Fruit fly (Drosophila melanogaster) whole organism, embryonic: Measurements from ENCODE around the gene HemK2.

Experiments used
- Asciz ChIP-seq: fragments of 200-800 bp; sonication (Bioruptor generic); optimal IDR thresholded peaks from 2 replicates; lab custom pipeline; 2017; ENCODE audit warnings: missing biosample characterization, mild to moderate bottlenecking, missing genetic modification characterization, missing genetic modification reagents
- Atf6 ChIP-seq: fragments of 200-800 bp; sonication (Bioruptor generic); IDR thresholded peaks from 2 replicates; pipeline ENCODE4 v1.3.6; 2022; ENCODE audit warnings: missing biosample characterization, missing genetic modification characterization
- B-H2 ChIP-seq: fragments of 200-800 bp; sonication (Bioruptor generic); optimal IDR thresholded peaks from 2 replicates; lab custom pipeline; 2018; ENCODE audit warnings: missing biosample characterization, mild to moderate bottlenecking, missing genetic modification characterization
- BEAF-32 ChIP-seq: fragments of 200-800 bp; sonication (Bioruptor generic); optimal IDR thresholded peaks from 3 replicates; lab custom pipeline; 2017; ENCODE audit warnings: missing biosample characterization, missing genetic modification characterization, mild to moderate bottlenecking, moderate library complexity, missing genetic modification reagents
- C15 ChIP-seq: fragments of 200-800 bp; sonication (Bioruptor generic); IDR thresholded peaks from 3 replicates; pipeline ENCODE4 v1.3.6; 2022; ENCODE audit warnings: missing biosample characterization, missing genetic modification characterization
- CG10209 ChIP-seq: fragments of 200-800 bp; sonication (Bioruptor generic); optimal IDR thresholded peaks from 3 replicates; lab custom pipeline; 2017; ENCODE audit warnings: missing biosample characterization, mild to moderate bottlenecking, missing genetic modification characterization, missing genetic modification reagents
- CG1024 ChIP-seq: fragments of 200-800 bp; sonication (Bioruptor generic); IDR thresholded peaks from 2 replicates; pipeline ENCODE4 v1.3.6; 2022; ENCODE audit warnings: missing biosample characterization, missing genetic modification characterization
- CG12659 ChIP-seq: fragments of 200-800 bp; sonication (Bioruptor generic); optimal IDR thresholded peaks from 3 replicates; lab custom pipeline; 2017; ENCODE audit warnings: mild to moderate bottlenecking, missing biosample characterization, missing genetic modification reagents, missing genetic modification characterization
- CG12744 ChIP-seq: fragments of 200-800 bp; sonication (Bioruptor generic); optimal IDR thresholded peaks from 2 replicates; lab custom pipeline; 2016; ENCODE audit warnings: missing biosample characterization, missing genetic modification characterization
- CG15696 ChIP-seq: fragments of 200-800 bp; sonication (Bioruptor generic); optimal IDR thresholded peaks from 2 replicates; lab custom pipeline; 2019; ENCODE audit warnings: missing biosample characterization, mild to moderate bottlenecking, missing genetic modification characterization, moderate library complexity
- CG1603 ChIP-seq: fragments of 200-800 bp; sonication (Bioruptor generic); optimal IDR thresholded peaks from 2 replicates; lab custom pipeline; 2019; ENCODE audit warnings: missing biosample characterization, mild to moderate bottlenecking, missing genetic modification characterization, moderate library complexity
- CG17829 ChIP-seq: fragments of 200-800 bp; optimal IDR thresholded peaks from 2 replicates; lab custom pipeline; 2019; ENCODE audit warnings: missing biosample characterization, mild to moderate bottlenecking, missing genetic modification characterization, moderate library complexity
- CG2116 ChIP-seq: fragments of 200-800 bp; sonication (Bioruptor generic); optimal IDR thresholded peaks from 3 replicates; lab custom pipeline; 2018; ENCODE audit warnings: missing biosample characterization, mild to moderate bottlenecking, missing genetic modification characterization
- CG3726 ChIP-seq: fragments of 200-800 bp; sonication (Bioruptor generic); IDR thresholded peaks from 3 replicates; pipeline ENCODE4, ENCODE4 v1.3.6; 2022; ENCODE audit warnings: missing biosample characterization, missing genetic modification characterization
- CG3995 ChIP-seq: fragments of 200-800 bp; sonication (Bioruptor generic); optimal IDR thresholded peaks from 3 replicates; lab custom pipeline; 2016; ENCODE audit warnings: missing biosample characterization, missing genetic modification characterization
- CG4328 ChIP-seq: fragments of 200-800 bp; sonication (Bioruptor generic); optimal IDR thresholded peaks from 3 replicates; lab custom pipeline; 2017; ENCODE audit warnings: missing biosample characterization, missing genetic modification reagents, missing genetic modification characterization
- CG4424 ChIP-seq: fragments of 200-800 bp; sonication (Bioruptor generic); optimal IDR thresholded peaks from 3 replicates; lab custom pipeline; 2016; ENCODE audit warnings: missing biosample characterization, missing genetic modification characterization
- CG8924 ChIP-seq: fragments of 200-800 bp; optimal IDR thresholded peaks from 3 replicates; lab custom pipeline; 2019; ENCODE audit warnings: missing biosample characterization, mild to moderate bottlenecking, missing genetic modification characterization, moderate library complexity
- CG9797 ChIP-seq: fragments of 200-800 bp; sonication (Bioruptor generic); optimal IDR thresholded peaks from 3 replicates; lab custom pipeline; 2018; ENCODE audit warnings: missing biosample characterization, mild to moderate bottlenecking, missing genetic modification characterization
- CG9932 ChIP-seq: fragments of 200-800 bp; sonication (Bioruptor generic); IDR thresholded peaks from 2 replicates; pipeline ENCODE4 v1.3.6; 2022; ENCODE audit warnings: missing biosample characterization, missing genetic modification characterization
- Dfd ChIP-seq, 2 experiments: fragments of >200 bp; optimal IDR thresholded peaks; 2 replicates each; lab custom pipeline; 2017; ENCODE audit warnings: missing biosample characterization in 2 of 2, missing genetic modification characterization in 2 of 2
- Dp ChIP-seq: fragments of 200-800 bp; sonication (Bioruptor generic); optimal IDR thresholded peaks from 2 replicates; lab custom pipeline; 2018; ENCODE audit warnings: missing biosample characterization, mild to moderate bottlenecking, missing genetic modification characterization, moderate library complexity
- E2f2 ChIP-seq: fragments of 200-800 bp; sonication (Bioruptor generic); IDR thresholded peaks from 2 replicates; pipeline ENCODE4 v1.3.6; 2022; ENCODE audit warnings: missing biosample characterization, missing genetic modification characterization
- Meics ChIP-seq: fragments of 200-800 bp; sonication (Bioruptor generic); optimal IDR thresholded peaks from 2 replicates; lab custom pipeline; 2017; ENCODE audit warnings: missing biosample characterization, mild to moderate bottlenecking, missing genetic modification characterization
- Optix ChIP-seq: fragments of 200-800 bp; sonication (Bioruptor generic); IDR thresholded peaks from 3 replicates; pipeline ENCODE4 v1.3.6; 2022; ENCODE audit warnings: missing biosample characterization, missing genetic modification characterization
- PHDP ChIP-seq: fragments of 200-800 bp; sonication (Bioruptor generic); optimal IDR thresholded peaks from 3 replicates; lab custom pipeline; 2018; ENCODE audit warnings: missing biosample characterization, mild to moderate bottlenecking, missing genetic modification characterization, moderate library complexity
- Side ChIP-seq: fragments of 200-800 bp; sonication (Bioruptor generic); optimal IDR thresholded peaks from 2 replicates; lab custom pipeline; 2016; ENCODE audit warnings: missing biosample characterization, missing genetic modification characterization
- Trl ChIP-seq, 3 experiments: fragments of >200 bp in 2 of 3; fragments of 200-800 bp in 1 of 3; sonication (Bioruptor generic) in 1 of 3; optimal IDR thresholded peaks; 2 replicates in 1 of 3; 3 replicates in 2 of 3; lab custom pipeline; 2016 to 2017; ENCODE audit warnings: missing biosample characterization in 1 of 3, missing genetic modification characterization in 1 of 3
- Xbp1 ChIP-seq: fragments of 200-800 bp; sonication (Bioruptor generic); optimal IDR thresholded peaks from 3 replicates; lab custom pipeline; 2016; ENCODE audit warnings: missing biosample characterization, mild to moderate bottlenecking, missing genetic modification characterization
- YL-1 ChIP-seq: fragments of 200-800 bp; sonication (Bioruptor generic); optimal IDR thresholded peaks from 3 replicates; lab custom pipeline; 2017; ENCODE audit warnings: missing biosample characterization, mild to moderate bottlenecking, missing genetic modification characterization
- ac ChIP-seq: fragments of 200-800 bp; sonication (Bioruptor generic); optimal IDR thresholded peaks from 3 replicates; lab custom pipeline; 2017; ENCODE audit warnings: missing biosample characterization, mild to moderate bottlenecking, missing genetic modification characterization
- ara ChIP-seq: fragments of 200-800 bp; sonication (Bioruptor generic); IDR thresholded peaks from 2 replicates; pipeline ENCODE4 v1.3.6; 2022; ENCODE audit warnings: missing biosample characterization, missing genetic modification characterization
- br ChIP-seq: fragments of >200 bp; optimal IDR thresholded peaks from 2 replicates; lab custom pipeline; 2017
- cad ChIP-seq: fragments of >200 bp; optimal IDR thresholded peaks from 2 replicates; lab custom pipeline; 2017; ENCODE audit warnings: missing biosample characterization, missing genetic modification characterization
- dati ChIP-seq: fragments of 200-800 bp; sonication (Bioruptor generic); IDR thresholded peaks from 2 replicates; pipeline ENCODE4 v1.3.6; 2022; ENCODE audit warnings: missing biosample characterization, missing genetic modification characterization
- dpn ChIP-seq, 2 experiments: fragments of 200-800 bp; sonication (Bioruptor generic); optimal IDR thresholded peaks; 3 replicates each; lab custom pipeline; 2016; ENCODE audit warnings: missing biosample characterization in 2 of 2, missing genetic modification characterization in 2 of 2
- fd96Cb ChIP-seq: fragments of 200-800 bp; sonication (Bioruptor generic); optimal IDR thresholded peaks from 2 replicates; lab custom pipeline; 2018; ENCODE audit warnings: missing biosample characterization, mild to moderate bottlenecking, missing genetic modification characterization, moderate library complexity
- fru ChIP-seq: fragments of >200 bp; optimal IDR thresholded peaks from 2 replicates; lab custom pipeline; 2017
- fu2 ChIP-seq: fragments of 200-800 bp; sonication (Bioruptor generic); optimal IDR thresholded peaks from 2 replicates; lab custom pipeline; 2016; ENCODE audit warnings: missing biosample characterization, missing genetic modification characterization
- gcm ChIP-seq: fragments of 200-800 bp; sonication (Bioruptor generic); optimal IDR thresholded peaks from 2 replicates; lab custom pipeline; 2019; ENCODE audit warnings: missing biosample characterization, mild to moderate bottlenecking, missing genetic modification characterization, moderate library complexity
- ham ChIP-seq: fragments of 200-800 bp; sonication (Bioruptor generic); IDR thresholded peaks from 2 replicates; pipeline ENCODE4 v1.3.6; 2022; ENCODE audit warnings: missing biosample characterization, missing genetic modification characterization
- mld ChIP-seq: fragments of 200-800 bp; sonication (Bioruptor generic); IDR thresholded peaks from 3 replicates; pipeline ENCODE4 v1.3.6; 2022; ENCODE audit warnings: missing biosample characterization, missing genetic modification characterization; ENCODE audit not compliant: partially characterized antibody
- nau ChIP-seq: fragments of 200-800 bp; sonication (Bioruptor generic); optimal IDR thresholded peaks from 3 replicates; lab custom pipeline; 2017; ENCODE audit warnings: missing biosample characterization, mild to moderate bottlenecking, missing genetic modification characterization, missing genetic modification reagents
- peb ChIP-seq: fragments of 200-800 bp; sonication (Bioruptor generic); IDR thresholded peaks from 2 replicates; pipeline ENCODE4 v1.3.6; 2022; ENCODE audit warnings: missing biosample characterization, missing genetic modification characterization
- salm ChIP-seq: fragments of 200-800 bp; sonication (Bioruptor generic); optimal IDR thresholded peaks from 2 replicates; lab custom pipeline; 2018; ENCODE audit warnings: missing biosample characterization, mild to moderate bottlenecking, missing genetic modification characterization
- schlank ChIP-seq: fragments of 200-800 bp; sonication (Bioruptor generic); optimal IDR thresholded peaks from 2 replicates; lab custom pipeline; 2018; ENCODE audit warnings: missing biosample characterization, mild to moderate bottlenecking, missing genetic modification characterization
- usp ChIP-seq: fragments of >200 bp; optimal IDR thresholded peaks from 2 replicates; lab custom pipeline; 2017; ENCODE audit warnings: missing biosample characterization, missing genetic modification characterization
- vnd ChIP-seq: fragments of 200-800 bp; sonication (Bioruptor generic); IDR thresholded peaks from 3 replicates; pipeline ENCODE4 v1.3.6; 2022; ENCODE audit warnings: missing biosample characterization, missing genetic modification characterization; ENCODE audit not compliant: partially characterized antibody
- wor ChIP-seq: fragments of 200-800 bp; sonication (Bioruptor generic); IDR thresholded peaks from 2 replicates; pipeline ENCODE4 v1.3.6; 2022; ENCODE audit warnings: missing biosample characterization, missing genetic modification characterization
- z ChIP-seq: fragments of 200-800 bp; sonication (Bioruptor generic); IDR thresholded peaks from 3 replicates; pipeline ENCODE4 v1.3.6; 2022; ENCODE audit warnings: missing biosample characterization, missing genetic modification characterization

The HemK2 gene

dm6 chr2L:2748480-2749143, 10.9 kb downstream of the HemK2 start (continued):
- TF ChIP-seq CG4328 (GFP tag; lab: Kevin White, UChicago) (peak; percentile 83), dati (GFP tag; lab: Robert Waterston, UW) (no peak), CG17829 (tag; lab: Kevin White, UChicago) (peak; percentile 93), Asciz (GFP tag; lab: Kevin White, UChicago) (peak; percentile 70), fd96Cb (tag; lab: Kevin White, UChicago) (peak; percentile 72), CG3995 (GFP tag; lab: Kevin White, UChicago) (peak; percentile 69), YL-1 (GFP tag; lab: Kevin White, UChicago) (peak; percentile 86), Dfd (GFP tag; optimal IDR thresholded peaks at IDR 0.05; lab: Kevin White, UChicago) (no peak), salm (tag; lab: Kevin White, UChicago) (peak; percentile 1), CG3726 (peak; percentile 68; the same call in 2 of the 3 replicates), Trl (optimal IDR thresholded peaks at IDR 0.05; lab: Kevin White, UChicago) (no peak), Trl (GFP tag; optimal IDR thresholded peaks at IDR 0.05; lab: Kevin White, UChicago) (peak; percentile 81), CG15696 (tag; lab: Kevin White, UChicago) (peak; percentile 58), CG2116 (GFP tag; lab: Kevin White, UChicago) (peak; percentile 99), BEAF-32 (peak; percentile 53), peb (GFP tag; lab: Robert Waterston, UW) (peak; percentile 50; the same call in 1 of the 2 replicates), fu2 (GFP tag; lab: Kevin White, UChicago) (peak; percentile 77), CG1024 (peak; percentile 68), Optix (GFP tag; lab: Robert Waterston, UW) (peak; percentile 80), CG4424 (GFP tag; lab: Kevin White, UChicago) (peak; percentile 89), z (GFP tag; lab: Robert Waterston, UW) (no peak), CG8924 (peak; percentile 93), Atf6 (GFP tag; lab: Robert Waterston, UW) (peak; percentile 81), fru (lab: Kevin White, UChicago) (no peak), CG12744 (peak; percentile 28), vnd (GFP tag; lab: Robert Waterston, UW) (no peak), ara (GFP tag; lab: Robert Waterston, UW) (peak; percentile 76), ac (no peak), CG9932 (GFP tag; lab: Robert Waterston, UW) (peak; percentile 96), CG1603 (tag; lab: Kevin White, UChicago) (peak; percentile 85), Side (GFP tag; lab: Kevin White, UChicago) (peak; percentile 84), ham (GFP tag; lab: Robert Waterston, UW) (peak; percentile 58; the same call in 1 of the 2 replicates), nau (GFP tag; lab: Kevin White, UChicago) (no peak), gcm (GFP tag; lab: Kevin White, UChicago) (peak; percentile 88), mld (GFP tag; lab: Robert Waterston, UW) (no peak), CG9797 (GFP tag; lab: Kevin White, UChicago) (peak; percentile 39), CG10209 (GFP tag; lab: Kevin White, UChicago) (peak; percentile 88), PHDP (tag; lab: Kevin White, UChicago) (peak; percentile 83), schlank (tag; lab: Kevin White, UChicago) (peak; percentile 61), br (lab: Kevin White, UChicago) (no peak), C15 (GFP tag; lab: Robert Waterston, UW) (peak; percentile 56; the same call in 1 of the 3 replicates), Dp (GFP tag; lab: Kevin White, UChicago) (peak; percentile 84), dpn (GFP tag; optimal IDR thresholded peaks at IDR 0.05; lab: Kevin White, UChicago) (peak; percentile 86 to 89), B-H2 (GFP tag; lab: Kevin White, UChicago) (peak; percentile 95), usp (no peak), Meics (GFP tag; lab: Kevin White, UChicago) (peak; percentile 90), CG12659 (GFP tag; lab: Kevin White, UChicago) (peak; percentile 93), wor (GFP tag; lab: Robert Waterston, UW) (no peak; the same call in 1 of the 2 replicates), cad (no peak), E2f2 (GFP tag; lab: Robert Waterston, UW) (peak; percentile 93), Xbp1 (GFP tag; lab: Kevin White, UChicago) (peak; percentile 92)
